Fruit fly (Drosophila melanogaster): Measurements from ENCODE around the gene Pino.

DNA sequence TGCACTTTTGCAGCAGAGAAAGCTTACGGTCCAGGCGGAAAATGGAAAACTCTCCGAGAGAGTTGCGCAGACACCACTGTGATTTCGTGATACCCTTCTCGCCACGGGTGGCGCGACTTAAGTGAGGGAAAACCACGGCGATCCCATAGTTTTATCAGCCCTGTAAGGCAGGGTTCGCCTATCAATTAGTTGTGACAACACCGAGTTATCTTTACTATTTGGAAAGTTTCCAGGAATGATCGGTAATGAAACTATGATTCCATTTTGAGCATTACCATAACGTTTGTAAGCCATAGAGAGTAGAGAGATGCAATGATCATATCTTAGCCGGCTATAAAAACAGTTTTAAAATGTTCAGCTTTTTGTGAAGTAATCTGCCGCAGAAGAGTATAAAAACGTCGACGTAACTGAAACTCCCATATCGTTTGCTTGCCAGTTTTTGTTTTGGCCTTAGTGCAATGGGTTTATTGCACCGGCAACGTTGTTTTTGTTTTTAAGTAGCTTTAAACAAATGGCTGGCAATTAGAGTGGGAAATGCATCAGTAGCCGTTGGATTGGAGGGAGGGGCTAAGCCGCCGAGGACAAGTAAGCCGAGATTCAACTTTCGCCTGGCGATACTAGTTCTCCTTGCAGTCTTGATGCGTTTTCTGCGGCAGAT lies 28.0 kb upstream of the Pino start:
- TF ChIP-seq Myc (optimal IDR thresholded peaks at IDR 0.05) (no peak), Sin3A (optimal IDR thresholded peaks at IDR 0.05) (no peak), psq (optimal IDR thresholded peaks at IDR 0.05) (no peak)
